Worm (Caenorhabditis elegans) whole organism, L2 larva: ENCODE data around the gene glr-7.

Experiments used
- C34F6.9 ChIP-seq: fragments of 150-350 bp; optimal IDR thresholded peaks from 2 replicates; lab custom pipeline; 2014; ENCODE audit warnings: missing biosample characterization, missing genetic modification characterization
- F13H6.1 ChIP-seq: sonication (generic microtip); optimal IDR thresholded peaks from 2 replicates; lab custom pipeline; 2016; ENCODE audit warnings: missing genetic modification characterization, missing compliant biosample characterization
- R02D3.7 ChIP-seq: fragments of 150-350 bp; optimal IDR thresholded peaks from 2 replicates; lab custom pipeline; 2014; ENCODE audit warnings: missing biosample characterization, missing genetic modification characterization
- Y55F3AM.14 ChIP-seq: fragments of 200-800 bp; sonication (Bioruptor generic); optimal IDR thresholded peaks from 2 replicates; lab custom pipeline; 2018; ENCODE audit warnings: mild to moderate bottlenecking, missing genetic modification characterization, missing compliant biosample characterization
- ZK546.5 ChIP-seq: sonication (generic microtip); optimal IDR thresholded peaks from 2 replicates; lab custom pipeline; 2017; ENCODE audit warnings: missing biosample characterization, missing genetic modification characterization
- alr-1 ChIP-seq: fragments of 150-350 bp; optimal IDR thresholded peaks from 2 replicates; lab custom pipeline; 2014; ENCODE audit warnings: missing biosample characterization, missing genetic modification characterization
- aly-2 ChIP-seq: fragments of 150-350 bp; optimal IDR thresholded peaks from 2 replicates; lab custom pipeline; 2014; ENCODE audit warnings: missing biosample characterization, missing genetic modification characterization
- ama-1 ChIP-seq: fragments of 150-350 bp; optimal IDR thresholded peaks from 2 replicates; lab custom pipeline; 2018; ENCODE audit warnings: inconsistent platforms
- blmp-1 ChIP-seq: sonication (generic microtip); optimal IDR thresholded peaks from 2 replicates; lab custom pipeline; 2017; ENCODE audit warnings: missing genetic modification characterization, mild to moderate bottlenecking, missing compliant biosample characterization, antibody characterized with exemption, moderate library complexity; ENCODE audit not compliant: insufficient read depth
- ceh-16 ChIP-seq: fragments of 150-350 bp; optimal IDR thresholded peaks from 2 replicates; lab custom pipeline; 2014; ENCODE audit warnings: missing biosample characterization, missing genetic modification characterization
- ceh-82 ChIP-seq: fragments of 150-350 bp; optimal IDR thresholded peaks from 2 replicates; lab custom pipeline; 2014; ENCODE audit warnings: missing biosample characterization, missing genetic modification characterization
- crh-2 ChIP-seq: sonication (generic microtip); optimal IDR thresholded peaks from 2 replicates; lab custom pipeline; 2017; ENCODE audit warnings: missing biosample characterization, missing genetic modification characterization
- dmd-4 ChIP-seq: sonication (generic microtip); optimal IDR thresholded peaks from 2 replicates; lab custom pipeline; 2017; ENCODE audit warnings: missing biosample characterization, missing genetic modification characterization
- egl-27 ChIP-seq: sonication (generic microtip); optimal IDR thresholded peaks from 3 replicates; lab custom pipeline; 2017; ENCODE audit warnings: missing biosample characterization, missing genetic modification reagents, missing genetic modification characterization
- elt-1 ChIP-seq: fragments of 150-350 bp; optimal IDR thresholded peaks from 2 replicates; lab custom pipeline; 2014; ENCODE audit warnings: missing biosample characterization, missing genetic modification characterization
- elt-3 ChIP-seq: sonication (generic microtip); optimal IDR thresholded peaks from 2 replicates; lab custom pipeline; 2017; ENCODE audit warnings: missing biosample characterization, missing genetic modification characterization
- fos-1 ChIP-seq: fragments of 150-350 bp; optimal IDR thresholded peaks from 2 replicates; lab custom pipeline; 2014; ENCODE audit warnings: missing biosample characterization, missing genetic modification characterization
- gmeb-1 ChIP-seq: fragments of 150-350 bp; optimal IDR thresholded peaks from 2 replicates; lab custom pipeline; 2014; ENCODE audit warnings: missing biosample characterization, missing genetic modification characterization
- lin-11 ChIP-seq: fragments of 150-350 bp; sonication (generic microtip); optimal IDR thresholded peaks from 2 replicates; lab custom pipeline; 2014; ENCODE audit warnings: missing biosample characterization, missing genetic modification characterization, inconsistent platforms, mixed read lengths
- lin-13 ChIP-seq: fragments of 150-350 bp; optimal IDR thresholded peaks from 2 replicates; lab custom pipeline; 2014; ENCODE audit warnings: missing biosample characterization, missing genetic modification reagents, missing genetic modification characterization
- lin-39 ChIP-seq: fragments of 150-350 bp; optimal IDR thresholded peaks from 2 replicates; lab custom pipeline; 2014; ENCODE audit warnings: missing biosample characterization, missing genetic modification reagents, missing genetic modification characterization
- lsy-2 ChIP-seq, 2 experiments: fragments of 150-350 bp in 1 of 2; sonication (generic microtip) in 1 of 2; optimal IDR thresholded peaks; 2 replicates each; lab custom pipeline; 2014 to 2017; ENCODE audit warnings: missing biosample characterization in 2 of 2, missing genetic modification characterization in 2 of 2
- mab-5 ChIP-seq: fragments of 150-350 bp; optimal IDR thresholded peaks from 2 replicates; lab custom pipeline; 2014; ENCODE audit warnings: missing biosample characterization, missing genetic modification characterization
- mbf-1 ChIP-seq: sonication (generic microtip); optimal IDR thresholded peaks from 2 replicates; lab custom pipeline; 2017; ENCODE audit warnings: missing biosample characterization, missing genetic modification characterization
- mdl-1 ChIP-seq, 2 experiments: fragments of 150-350 bp in 1 of 2; sonication (generic microtip) in 1 of 2; optimal IDR thresholded peaks; 2 replicates each; lab custom pipeline; 2017; ENCODE audit warnings: missing biosample characterization in 2 of 2, missing genetic modification characterization in 2 of 2
- nhr-10 ChIP-seq: sonication (generic microtip); optimal IDR thresholded peaks from 2 replicates; lab custom pipeline; 2017; ENCODE audit warnings: missing biosample characterization, missing genetic modification characterization
- nhr-11 ChIP-seq: fragments of 150-350 bp; optimal IDR thresholded peaks from 2 replicates; lab custom pipeline; 2014; ENCODE audit warnings: missing biosample characterization, missing genetic modification characterization
- nhr-12 ChIP-seq: fragments of 150-350 bp; optimal IDR thresholded peaks from 2 replicates; lab custom pipeline; 2014; ENCODE audit warnings: missing biosample characterization, missing genetic modification characterization
- nhr-129 ChIP-seq: fragments of 150-350 bp; optimal IDR thresholded peaks from 2 replicates; lab custom pipeline; 2014; ENCODE audit warnings: missing biosample characterization, missing genetic modification characterization
- nhr-21 ChIP-seq: fragments of 150-350 bp; optimal IDR thresholded peaks from 2 replicates; lab custom pipeline; 2014; ENCODE audit warnings: missing biosample characterization, missing genetic modification characterization
- nhr-23 ChIP-seq: fragments of 150-350 bp; optimal IDR thresholded peaks from 2 replicates; lab custom pipeline; 2014; ENCODE audit warnings: missing biosample characterization, missing genetic modification reagents, missing genetic modification characterization
- nhr-237 ChIP-seq: fragments of 150-350 bp; optimal IDR thresholded peaks from 2 replicates; lab custom pipeline; 2014; ENCODE audit warnings: missing biosample characterization, missing genetic modification characterization
- nhr-25 ChIP-seq: fragments of 150-350 bp; sonication (generic microtip); optimal IDR thresholded peaks from 3 replicates; lab custom pipeline; 2014; ENCODE audit warnings: missing biosample characterization, missing genetic modification characterization
- nhr-6 ChIP-seq: fragments of 150-350 bp; optimal IDR thresholded peaks from 2 replicates; lab custom pipeline; 2014; ENCODE audit warnings: missing biosample characterization, missing genetic modification characterization
- nhr-77 ChIP-seq: fragments of 150-350 bp; optimal IDR thresholded peaks from 2 replicates; lab custom pipeline; 2014; ENCODE audit warnings: missing biosample characterization, missing genetic modification characterization
- peb-1 ChIP-seq: fragments of 150-350 bp; optimal IDR thresholded peaks from 2 replicates; lab custom pipeline; 2014; ENCODE audit warnings: missing biosample characterization, missing genetic modification characterization
- sem-4 ChIP-seq: fragments of 150-350 bp; optimal IDR thresholded peaks from 2 replicates; lab custom pipeline; 2014; ENCODE audit warnings: missing biosample characterization, missing genetic modification reagents, missing genetic modification characterization
- skn-1 ChIP-seq: sonication (generic microtip); optimal IDR thresholded peaks from 2 replicates; lab custom pipeline; 2017; ENCODE audit warnings: missing biosample characterization, missing genetic modification characterization
- sma-3 ChIP-seq: sonication (generic microtip); optimal IDR thresholded peaks from 2 replicates; lab custom pipeline; 2016; ENCODE audit warnings: missing genetic modification reagents, missing genetic modification characterization, missing compliant biosample characterization
- sma-9 ChIP-seq, 2 experiments: fragments of 150-350 bp in 1 of 2; sonication (generic microtip) in 1 of 2; optimal IDR thresholded peaks; 2 replicates each; lab custom pipeline; 2014 to 2016; ENCODE audit warnings: missing genetic modification characterization in 2 of 2, mild to moderate bottlenecking in 1 of 2, missing biosample characterization in 1 of 2, missing compliant biosample characterization in 1 of 2, missing genetic modification reagents in 1 of 2, moderate library complexity in 1 of 2
- snpc-4 ChIP-seq: fragments of 150-350 bp; optimal IDR thresholded peaks from 2 replicates; lab custom pipeline; 2014; ENCODE audit warnings: missing biosample characterization, missing genetic modification characterization
- unc-39 ChIP-seq: fragments of 150-350 bp; optimal IDR thresholded peaks from 2 replicates; lab custom pipeline; 2014; ENCODE audit warnings: missing biosample characterization, missing genetic modification characterization
- unc-55 ChIP-seq: fragments of 150-350 bp; sonication (generic microtip); optimal IDR thresholded peaks from 3 replicates; lab custom pipeline; 2014; ENCODE audit warnings: missing biosample characterization, missing genetic modification reagents, missing genetic modification characterization
- unc-62 ChIP-seq: fragments of 150-350 bp; optimal IDR thresholded peaks from 2 replicates; lab custom pipeline; 2014; ENCODE audit warnings: missing biosample characterization, missing genetic modification reagents, missing genetic modification characterization
- zag-1 ChIP-seq: fragments of 150-350 bp; optimal IDR thresholded peaks from 2 replicates; lab custom pipeline; 2014; ENCODE audit warnings: missing biosample characterization, missing genetic modification characterization
- ztf-1 ChIP-seq: fragments of 200-800 bp; sonication (Bioruptor generic); conservative IDR thresholded peaks from 2 replicates; pipeline ENCODE4 v1.3.6; 2022; ENCODE audit warnings: missing genetic modification characterization, missing compliant biosample characterization
- ztf-11 ChIP-seq: sonication (generic microtip); optimal IDR thresholded peaks from 2 replicates; lab custom pipeline; 2017; ENCODE audit warnings: missing biosample characterization, missing genetic modification characterization
- ztf-4 ChIP-seq: fragments of 150-350 bp; optimal IDR thresholded peaks from 2 replicates; lab custom pipeline; 2014; ENCODE audit warnings: missing biosample characterization, missing genetic modification characterization

The glr-7 gene

ce11 chrX:2385453-2385852, 34.2 kb downstream of the glr-7 start, which contains the start of gene F47G3.1:
F47G3.1 (plus strand) TSS chrX:2385753.
- no peak for TF ChIP-seq mab-5 (tag; lab: Kevin White, UChicago)
- no peak for TF ChIP-seq nhr-6 (tag; lab: Kevin White, UChicago)
- TF ChIP-seq ztf-11 (tag; lab: Kevin White, UChicago) = no peak
- TF ChIP-seq F13H6.1 = no peak

- no peak for TF ChIP-seq zag-1 (tag; lab: Kevin White, UChicago)
- TF ChIP-seq nhr-6 (tag; lab: Kevin White, UChicago) = no peak
- TF ChIP-seq dmd-4 = no peak
- TF ChIP-seq blmp-1 (tag; lab: Kevin White, UChicago) = no peak
- TF ChIP-seq skn-1 (tag; lab: Kevin White, UChicago) = no peak
- TF ChIP-seq ama-1 (lab: Kevin White, UChicago) = no peak
- peak; percentile 30 for TF ChIP-seq nhr-129 (tag; lab: Kevin White, UChicago)
- peak; percentile 50 for TF ChIP-seq nhr-25
- TF ChIP-seq lin-11 (tag; lab: Kevin White, UChicago) = peak; percentile 17
- TF ChIP-seq C34F6.9 = peak; percentile 57
- no peak for TF ChIP-seq ztf-11 (tag; lab: Kevin White, UChicago)
- TF ChIP-seq nhr-23 (tag; lab: Kevin White, UChicago) = no peak
- TF ChIP-seq gmeb-1 (tag; lab: Kevin White, UChicago) = peak; percentile 56
- TF ChIP-seq nhr-12 (tag; lab: Kevin White, UChicago) = no peak
- no peak for TF ChIP-seq fos-1
- no peak for TF ChIP-seq aly-2 (tag; lab: Kevin White, UChicago)
- peak; percentile 75 for TF ChIP-seq sma-3 (GFP tag; lab: Kevin White, UChicago)
- no peak for TF ChIP-seq nhr-11 (tag; lab: Kevin White, UChicago)
- no peak for TF ChIP-seq nhr-10 (tag; lab: Kevin White, UChicago)
- TF ChIP-seq ztf-4 = peak; percentile 6
- TF ChIP-seq nhr-77 (tag; lab: Kevin White, UChicago) = no peak
- no peak for TF ChIP-seq ceh-82 (tag; lab: Kevin White, UChicago)
- no peak for TF ChIP-seq egl-27 (tag; lab: Kevin White, UChicago)
- TF ChIP-seq lin-13 (GFP tag; lab: Kevin White, UChicago) = peak; percentile 24
- no peak for TF ChIP-seq nhr-237
- TF ChIP-seq crh-2 (tag; lab: Kevin White, UChicago) = peak; percentile 60
- no peak for TF ChIP-seq elt-1 (tag; lab: Kevin White, UChicago)
- TF ChIP-seq ztf-1 = no peak
- no peak for TF ChIP-seq snpc-4 (tag; lab: Kevin White, UChicago)
- peak; percentile 35 for TF ChIP-seq sem-4 (tag; lab: Kevin White, UChicago)
- TF ChIP-seq Y55F3AM.14 (GFP tag; lab: Kevin White, UChicago) = no peak
- no peak for TF ChIP-seq R02D3.7 (tag; lab: Kevin White, UChicago)
- TF ChIP-seq mab-5 (tag; lab: Kevin White, UChicago) = no peak
- no peak for TF ChIP-seq ZK546.5 (tag; lab: Kevin White, UChicago)
- no peak for TF ChIP-seq peb-1 (tag; lab: Kevin White, UChicago)
- TF ChIP-seq alr-1 = no peak
- TF ChIP-seq lsy-2 (tag; optimal IDR thresholded peaks at IDR 0.05; lab: Kevin White, UChicago) = peak; percentile 30 to 79
- no peak for TF ChIP-seq lin-39 (tag; lab: Kevin White, UChicago)
- TF ChIP-seq mdl-1 (tag; optimal IDR thresholded peaks at IDR 0.05; lab: Kevin White, UChicago) = no peak
- no peak for TF ChIP-seq unc-62
- no peak for TF ChIP-seq elt-3 (tag; lab: Kevin White, UChicago)
- peak; percentile 71 for TF ChIP-seq unc-55 (GFP tag; lab: Kevin White, UChicago)
- peak; percentile 44 for TF ChIP-seq sma-9 (GFP tag; optimal IDR thresholded peaks at IDR 0.05; lab: Kevin White, UChicago)
- TF ChIP-seq sma-9 (tag; optimal IDR thresholded peaks at IDR 0.05; lab: Kevin White, UChicago) = no peak
- TF ChIP-seq nhr-21 (tag; lab: Kevin White, UChicago) = peak; percentile 50
- TF ChIP-seq unc-39 (tag; lab: Kevin White, UChicago) = no peak
- no peak for TF ChIP-seq mbf-1 (tag; lab: Kevin White, UChicago)
- peak; percentile 29 for TF ChIP-seq ceh-16 (tag; lab: Kevin White, UChicago)
- peak; percentile 59 for TF ChIP-seq F13H6.1
These were observed 37.5 kb downstream of the glr-7 start for ce11 chrX:2382227-2382626.
